Fruit fly (Drosophila melanogaster) whole organism, prepupa: ENCODE results near the gene Prp31.

Source experiments
- CG10631 ChIP-seq: fragments of 200-800 bp; sonication (Bioruptor generic); optimal IDR thresholded peaks from 2 replicates; lab custom pipeline; 2016; ENCODE audit warnings: missing biosample characterization, missing genetic modification characterization
- CG10669 ChIP-seq: fragments of 200-800 bp; sonication (Bioruptor generic); optimal IDR thresholded peaks from 3 replicates; lab custom pipeline; 2018; ENCODE audit warnings: missing biosample characterization, mild to moderate bottlenecking, missing genetic modification characterization, moderate library complexity
- CG11902 ChIP-seq: fragments of 200-800 bp; sonication (Bioruptor generic); optimal IDR thresholded peaks from 3 replicates; lab custom pipeline; 2016; ENCODE audit warnings: missing biosample characterization, missing genetic modification characterization
- CG1621 ChIP-seq: fragments of 200-800 bp; sonication (Bioruptor generic); optimal IDR thresholded peaks from 3 replicates; lab custom pipeline; 2018; ENCODE audit warnings: missing biosample characterization, mild to moderate bottlenecking, missing genetic modification characterization
- CG16779 ChIP-seq: fragments of 200-800 bp; sonication (Bioruptor generic); optimal IDR thresholded peaks from 3 replicates; lab custom pipeline; 2017; ENCODE audit warnings: missing biosample characterization, mild to moderate bottlenecking, missing genetic modification characterization
- CG3032 ChIP-seq: fragments of 200-800 bp; optimal IDR thresholded peaks from 2 replicates; lab custom pipeline; 2019; ENCODE audit warnings: missing biosample characterization, mild to moderate bottlenecking, missing genetic modification characterization, moderate library complexity
- CG31627 ChIP-seq: fragments of 200-800 bp; sonication (Bioruptor generic); optimal IDR thresholded peaks from 3 replicates; lab custom pipeline; 2016; ENCODE audit warnings: missing biosample characterization, missing genetic modification characterization
- CG32006 ChIP-seq: fragments of 200-800 bp; sonication (Bioruptor generic); optimal IDR thresholded peaks from 3 replicates; lab custom pipeline; 2017; ENCODE audit warnings: missing biosample characterization, mild to moderate bottlenecking, missing genetic modification characterization
- CG34406 ChIP-seq: fragments of 200-800 bp; sonication (Bioruptor generic); optimal IDR thresholded peaks from 3 replicates; lab custom pipeline; 2016; ENCODE audit warnings: missing biosample characterization, missing genetic modification characterization
- CG3919 ChIP-seq: fragments of 200-800 bp; sonication (Bioruptor generic); optimal IDR thresholded peaks from 3 replicates; lab custom pipeline; 2016; ENCODE audit warnings: missing biosample characterization, missing genetic modification characterization
- CG4318 ChIP-seq: fragments of 200-800 bp; sonication (Bioruptor generic); optimal IDR thresholded peaks from 3 replicates; lab custom pipeline; 2017; ENCODE audit warnings: missing biosample characterization, mild to moderate bottlenecking, missing genetic modification characterization
- CG6163 ChIP-seq: fragments of 200-800 bp; sonication (Bioruptor generic); IDR thresholded peaks from 3 replicates; pipeline ENCODE4 v1.3.6; 2022; ENCODE audit warnings: missing biosample characterization, missing genetic modification characterization
- CG6276 ChIP-seq: fragments of 200-800 bp; sonication (Bioruptor generic); optimal IDR thresholded peaks from 2 replicates; lab custom pipeline; 2017; ENCODE audit warnings: missing biosample characterization, mild to moderate bottlenecking, missing genetic modification characterization
- CG6792 ChIP-seq: fragments of 200-800 bp; sonication (Bioruptor generic); optimal IDR thresholded peaks from 3 replicates; lab custom pipeline; 2016; ENCODE audit warnings: missing biosample characterization, missing genetic modification characterization
- CG6808 ChIP-seq: fragments of 200-800 bp; sonication (Bioruptor generic); optimal IDR thresholded peaks from 3 replicates; lab custom pipeline; 2017; ENCODE audit warnings: missing biosample characterization, missing genetic modification characterization, mild to moderate bottlenecking, moderate library complexity, missing genetic modification reagents
- CG6854 ChIP-seq: fragments of 200-800 bp; sonication (Bioruptor generic); optimal IDR thresholded peaks from 2 replicates; lab custom pipeline; 2017; ENCODE audit warnings: missing biosample characterization, mild to moderate bottlenecking, missing genetic modification characterization
- CG7368 ChIP-seq: fragments of 200-800 bp; sonication (Bioruptor generic); optimal IDR thresholded peaks from 3 replicates; lab custom pipeline; 2016; ENCODE audit warnings: missing biosample characterization, missing genetic modification characterization
- CG8119 ChIP-seq: fragments of 200-800 bp; sonication (Bioruptor generic); IDR thresholded peaks from 3 replicates; pipeline ENCODE4 v1.3.6; 2022; ENCODE audit warnings: missing biosample characterization, missing genetic modification characterization
- CG8319 ChIP-seq: fragments of 200-800 bp; sonication (Bioruptor generic); optimal IDR thresholded peaks from 3 replicates; lab custom pipeline; 2016; ENCODE audit warnings: missing biosample characterization, missing genetic modification characterization
- CG8632 ChIP-seq: fragments of 200-800 bp; sonication (Bioruptor generic); optimal IDR thresholded peaks from 3 replicates; lab custom pipeline; 2016; ENCODE audit warnings: missing biosample characterization, missing genetic modification characterization
- CG9139 ChIP-seq: fragments of 200-800 bp; sonication (Bioruptor generic); optimal IDR thresholded peaks from 3 replicates; lab custom pipeline; 2017; ENCODE audit warnings: missing biosample characterization, mild to moderate bottlenecking, missing genetic modification characterization
- Eip75B ChIP-seq: fragments of 200-800 bp; sonication (Bioruptor generic); optimal IDR thresholded peaks from 3 replicates; lab custom pipeline; 2016; ENCODE audit warnings: missing biosample characterization, missing genetic modification characterization
- Eip78C ChIP-seq: fragments of 200-800 bp; sonication (Bioruptor generic); peaks from one replicate; lab custom pipeline; 2016; ENCODE audit warnings: missing biosample characterization, missing genetic modification characterization
- Ets21C ChIP-seq: fragments of 200-800 bp; sonication (Bioruptor generic); optimal IDR thresholded peaks from 3 replicates; lab custom pipeline; 2016; ENCODE audit warnings: missing biosample characterization, missing genetic modification characterization
- Ets96B ChIP-seq: fragments of 200-800 bp; optimal IDR thresholded peaks from 2 replicates; lab custom pipeline; 2019; ENCODE audit warnings: missing biosample characterization, mild to moderate bottlenecking, missing genetic modification characterization, moderate library complexity
- Gug ChIP-seq: fragments of 200-800 bp; sonication (Bioruptor generic); IDR thresholded peaks from 2 replicates; pipeline ENCODE4 v1.3.6; 2022; ENCODE audit warnings: missing biosample characterization, missing genetic modification characterization
- Hr38 ChIP-seq: sonication (Bioruptor generic); optimal IDR thresholded peaks from 2 replicates; lab custom pipeline; 2016; ENCODE audit warnings: missing biosample characterization, missing genetic modification characterization
- Lpt ChIP-seq: fragments of 200-800 bp; sonication (Bioruptor generic); optimal IDR thresholded peaks from 3 replicates; lab custom pipeline; 2016; ENCODE audit warnings: missing biosample characterization, missing genetic modification characterization
- Met ChIP-seq: fragments of 200-800 bp; sonication (Bioruptor generic); optimal IDR thresholded peaks from 3 replicates; lab custom pipeline; 2016; ENCODE audit warnings: missing biosample characterization, missing genetic modification characterization
- OdsH ChIP-seq: fragments of 200-800 bp; sonication (Bioruptor generic); optimal IDR thresholded peaks from 3 replicates; lab custom pipeline; 2016; ENCODE audit warnings: missing biosample characterization, missing genetic modification characterization
- Smox ChIP-seq: fragments of 200-800 bp; sonication (Bioruptor generic); optimal IDR thresholded peaks from 3 replicates; lab custom pipeline; 2016; ENCODE audit warnings: missing biosample characterization, missing genetic modification characterization
- Sox102F ChIP-seq: fragments of 200-800 bp; sonication (Bioruptor generic); optimal IDR thresholded peaks from 2 replicates; lab custom pipeline; 2016; ENCODE audit warnings: missing biosample characterization, mild to moderate bottlenecking, missing genetic modification characterization
- Sox14 ChIP-seq: fragments of 200-800 bp; sonication (Bioruptor generic); optimal IDR thresholded peaks from 3 replicates; lab custom pipeline; 2016; ENCODE audit warnings: missing biosample characterization, missing genetic modification characterization
- Sox15 ChIP-seq: fragments of 200-800 bp; sonication (Bioruptor generic); optimal IDR thresholded peaks from 3 replicates; lab custom pipeline; 2016; ENCODE audit warnings: missing biosample characterization, missing genetic modification characterization
- achi ChIP-seq: fragments of 200-800 bp; sonication (Bioruptor generic); optimal IDR thresholded peaks from 3 replicates; lab custom pipeline; 2016; ENCODE audit warnings: missing biosample characterization, missing genetic modification characterization
- acj6 ChIP-seq: fragments of 200-800 bp; sonication (Bioruptor generic); optimal IDR thresholded peaks from 3 replicates; lab custom pipeline; 2016; ENCODE audit warnings: missing biosample characterization, missing genetic modification characterization
- cyc ChIP-seq: fragments of 200-800 bp; sonication (Bioruptor generic); optimal IDR thresholded peaks from 3 replicates; lab custom pipeline; 2016; ENCODE audit warnings: missing biosample characterization, missing genetic modification characterization
- dac ChIP-seq: fragments of 200-800 bp; sonication (Bioruptor generic); optimal IDR thresholded peaks from 2 replicates; lab custom pipeline; 2017; ENCODE audit warnings: missing biosample characterization, mild to moderate bottlenecking, missing genetic modification characterization
- dsx ChIP-seq: fragments of 200-800 bp; optimal IDR thresholded peaks from 3 replicates; lab custom pipeline; 2019; ENCODE audit warnings: missing biosample characterization, mild to moderate bottlenecking, missing genetic modification characterization, moderate library complexity; ENCODE audit not compliant: poor library complexity, severe bottlenecking
- eg ChIP-seq: fragments of 200-800 bp; sonication (Bioruptor generic); IDR thresholded peaks from 3 replicates; pipeline ENCODE4 v1.3.6; 2022; ENCODE audit warnings: missing biosample characterization, missing genetic modification characterization
- esn ChIP-seq: fragments of 200-800 bp; sonication (Bioruptor generic); optimal IDR thresholded peaks from 2 replicates; lab custom pipeline; 2016; ENCODE audit warnings: missing biosample characterization, mild to moderate bottlenecking, missing genetic modification characterization, moderate library complexity
- fd59A ChIP-seq: fragments of 200-800 bp; sonication (Bioruptor generic); optimal IDR thresholded peaks from 2 replicates; lab custom pipeline; 2017; ENCODE audit warnings: missing biosample characterization, mild to moderate bottlenecking, missing genetic modification characterization, missing genetic modification reagents
- fd85E ChIP-seq: fragments of 200-800 bp; sonication (Bioruptor generic); optimal IDR thresholded peaks from 3 replicates; lab custom pipeline; 2016; ENCODE audit warnings: missing biosample characterization, missing genetic modification characterization
- fkh ChIP-seq: fragments of 200-800 bp; sonication (Bioruptor generic); optimal IDR thresholded peaks from 3 replicates; lab custom pipeline; 2017; ENCODE audit warnings: missing biosample characterization, mild to moderate bottlenecking, missing genetic modification characterization, moderate library complexity
- lz ChIP-seq: fragments of 200-800 bp; sonication (Bioruptor generic); optimal IDR thresholded peaks from 3 replicates; lab custom pipeline; 2016; ENCODE audit warnings: missing biosample characterization, missing genetic modification characterization
- net ChIP-seq: fragments of 200-800 bp; sonication (Bioruptor generic); optimal IDR thresholded peaks from 3 replicates; lab custom pipeline; 2016; ENCODE audit warnings: missing biosample characterization, missing genetic modification characterization
- pdm3 ChIP-seq: fragments of 200-800 bp; sonication (Bioruptor generic); optimal IDR thresholded peaks from 3 replicates; lab custom pipeline; 2016; ENCODE audit warnings: missing biosample characterization, missing genetic modification characterization
- salr ChIP-seq, 2 experiments: fragments of 200-800 bp; sonication (Bioruptor generic); optimal IDR thresholded peaks; 3 replicates each; lab custom pipeline; 2016 to 2018; ENCODE audit warnings: missing biosample characterization in 2 of 2, missing genetic modification characterization in 2 of 2, mild to moderate bottlenecking in 1 of 2
- spab ChIP-seq: fragments of 200-800 bp; sonication (Bioruptor generic); optimal IDR thresholded peaks from 2 replicates; lab custom pipeline; 2017; ENCODE audit warnings: missing biosample characterization, mild to moderate bottlenecking, missing genetic modification characterization, missing genetic modification reagents
- ss ChIP-seq, 2 experiments: fragments of 200-800 bp; sonication (Bioruptor generic); optimal IDR thresholded peaks; 2 replicates in 1 of 2; 3 replicates in 1 of 2; lab custom pipeline; 2017 to 2018; ENCODE audit warnings: mild to moderate bottlenecking in 2 of 2, missing biosample characterization in 2 of 2, missing genetic modification characterization in 2 of 2, moderate library complexity in 1 of 2
- svp ChIP-seq: fragments of 200-800 bp; sonication (Bioruptor generic); peaks from one replicate; lab custom pipeline; 2016; ENCODE audit warnings: missing biosample characterization, missing genetic modification characterization
- topi ChIP-seq: fragments of 200-800 bp; sonication (Bioruptor generic); optimal IDR thresholded peaks from 3 replicates; lab custom pipeline; 2016; ENCODE audit warnings: missing biosample characterization, missing genetic modification characterization
- vri ChIP-seq: fragments of 200-800 bp; sonication (Bioruptor generic); optimal IDR thresholded peaks from 3 replicates; lab custom pipeline; 2016; ENCODE audit warnings: missing biosample characterization, mild to moderate bottlenecking, missing genetic modification characterization

Gene Prp31

DNA sequence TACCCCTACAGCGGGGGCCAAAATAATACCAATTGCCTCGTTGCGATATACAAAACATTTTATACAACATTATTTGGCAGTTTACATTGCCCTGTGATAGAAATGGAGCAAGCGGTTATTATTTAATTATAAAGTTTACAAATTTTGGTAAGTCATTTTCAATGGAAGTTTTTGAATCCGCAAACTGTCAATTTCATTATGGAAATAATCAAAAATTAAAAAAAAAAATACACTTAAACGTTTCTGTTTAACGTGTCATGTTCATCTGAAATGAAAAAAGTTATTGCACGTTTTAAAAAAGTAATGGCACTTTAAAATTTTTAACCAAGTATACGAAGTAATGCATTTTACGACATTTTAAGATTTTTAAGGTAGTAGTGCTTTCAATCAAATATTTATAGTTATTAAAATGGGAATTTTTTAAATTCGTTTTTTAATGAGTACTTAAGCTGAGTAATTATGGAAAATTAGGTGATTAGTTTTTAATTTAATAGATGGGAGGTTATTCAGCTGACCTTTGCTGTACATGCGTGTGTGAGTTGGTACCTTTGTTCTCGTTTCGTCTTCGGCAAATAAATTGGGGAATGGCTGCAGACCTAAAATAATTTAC is 37.9 kb downstream of the Prp31 start:
- no peak for TF ChIP-seq CG6276 (GFP tag; lab: Kevin White, UChicago)
- TF ChIP-seq dsx = no peak
- TF ChIP-seq salr (GFP tag; optimal IDR thresholded peaks at IDR 0.05; lab: Kevin White, UChicago) = no peak
- TF ChIP-seq CG6163 = no peak
- no peak for TF ChIP-seq Ets21C
- TF ChIP-seq CG6854 (GFP tag; lab: Kevin White, UChicago) = no peak
- peak; percentile 18 for TF ChIP-seq CG34406 (GFP tag; lab: Kevin White, UChicago)
- peak; percentile 59 for TF ChIP-seq svp (GFP tag; lab: Kevin White, UChicago)
- no peak for TF ChIP-seq CG3919 (GFP tag; lab: Kevin White, UChicago)
- TF ChIP-seq CG3032 (tag; lab: Kevin White, UChicago) = no peak
- TF ChIP-seq CG6792 (GFP tag; lab: Kevin White, UChicago) = no peak
- TF ChIP-seq net (GFP tag; lab: Kevin White, UChicago) = no peak
- TF ChIP-seq fd85E (GFP tag; lab: Kevin White, UChicago) = no peak
- TF ChIP-seq CG32006 = no peak
- TF ChIP-seq Hr38 (GFP tag; lab: Kevin White, UChicago) = no peak
- TF ChIP-seq topi (GFP tag; lab: Kevin White, UChicago) = peak; percentile 40
- TF ChIP-seq CG8319 (GFP tag; lab: Kevin White, UChicago) = no peak
- no peak for TF ChIP-seq Eip75B
- no peak for TF ChIP-seq Lpt
- TF ChIP-seq cyc = no peak
- TF ChIP-seq CG31627 (GFP tag; lab: Kevin White, UChicago) = no peak
- TF ChIP-seq acj6 (GFP tag; lab: Kevin White, UChicago) = peak; percentile 14
- TF ChIP-seq pdm3 (GFP tag; lab: Kevin White, UChicago) = no peak
- no peak for TF ChIP-seq CG7368 (GFP tag; lab: Kevin White, UChicago)
- peak; percentile 12 for TF ChIP-seq lz (GFP tag; lab: Kevin White, UChicago)
- TF ChIP-seq CG16779 (tag; lab: Kevin White, UChicago) = no peak
- no peak for TF ChIP-seq Gug (GFP tag; lab: Robert Waterston, UW)
- TF ChIP-seq Eip78C = peak; percentile 82
- TF ChIP-seq Sox102F (GFP tag; lab: Kevin White, UChicago) = no peak
- no peak for TF ChIP-seq ss (GFP tag; optimal IDR thresholded peaks at IDR 0.05; lab: Kevin White, UChicago)
- TF ChIP-seq Sox14 = no peak
- peak; percentile 44 for TF ChIP-seq esn (GFP tag; lab: Kevin White, UChicago)
- no peak for TF ChIP-seq CG6808
- TF ChIP-seq Met (GFP tag; lab: Kevin White, UChicago) = peak; percentile 30
- peak; percentile 3 for TF ChIP-seq CG8632 (GFP tag; lab: Kevin White, UChicago)
- no peak for TF ChIP-seq CG4318 (GFP tag; lab: Kevin White, UChicago)
- TF ChIP-seq Smox (GFP tag; lab: Kevin White, UChicago) = peak; percentile 16
- TF ChIP-seq eg (GFP tag; lab: Robert Waterston, UW) = no peak
- TF ChIP-seq CG10669 (GFP tag; lab: Kevin White, UChicago) = no peak
- no peak for TF ChIP-seq Sox15 (GFP tag; lab: Kevin White, UChicago)
- no peak for TF ChIP-seq Ets96B (tag; lab: Kevin White, UChicago)
- no peak for TF ChIP-seq CG9139 (GFP tag; lab: Kevin White, UChicago)
- no peak for TF ChIP-seq CG10631 (GFP tag; lab: Kevin White, UChicago)
- TF ChIP-seq achi (GFP tag; lab: Kevin White, UChicago) = no peak
- TF ChIP-seq fd59A (GFP tag; lab: Kevin White, UChicago) = no peak
- no peak for TF ChIP-seq dac (GFP tag; lab: Kevin White, UChicago)
- no peak for TF ChIP-seq fkh (GFP tag; lab: Kevin White, UChicago)
- TF ChIP-seq CG11902 = no peak
- no peak for TF ChIP-seq CG8119 (GFP tag; lab: Robert Waterston, UW)
- TF ChIP-seq CG1621 (tag; lab: Kevin White, UChicago) = no peak
- TF ChIP-seq vri (GFP tag; lab: Kevin White, UChicago) = no peak
- no peak for TF ChIP-seq OdsH (GFP tag; lab: Kevin White, UChicago)
- TF ChIP-seq spab (GFP tag; lab: Kevin White, UChicago) = no peak
